Worm (Caenorhabditis elegans) whole organism, early embryonic: Measurements from ENCODE around the gene F11D11.3.

Experiments used
- B0310.2 ChIP-seq: sonication (generic microtip); optimal IDR thresholded peaks from 2 replicates; lab custom pipeline; 2016; ENCODE audit warnings: mild to moderate bottlenecking, missing genetic modification characterization, missing compliant biosample characterization
- F13C5.2 ChIP-seq: sonication (generic microtip); optimal IDR thresholded peaks from 2 replicates; lab custom pipeline; 2017; ENCODE audit warnings: mild to moderate bottlenecking, missing genetic modification characterization, inconsistent platforms, missing compliant biosample characterization
- aly-1 ChIP-seq: sonication (generic microtip); optimal IDR thresholded peaks from 2 replicates; lab custom pipeline; 2016; ENCODE audit warnings: missing genetic modification characterization, missing compliant biosample characterization
- ama-1 ChIP-seq: fragments of 150-350 bp; optimal IDR thresholded peaks from 2 replicates; lab custom pipeline; 2014
- ceh-13 ChIP-seq: fragments of 200-800 bp; sonication (Bioruptor generic); optimal IDR thresholded peaks from 2 replicates; lab custom pipeline; 2018; ENCODE audit warnings: mild to moderate bottlenecking, missing genetic modification characterization, missing compliant biosample characterization
- ceh-36 ChIP-seq: sonication (generic microtip); optimal IDR thresholded peaks from 2 replicates; lab custom pipeline; 2016; ENCODE audit warnings: missing genetic modification characterization, inconsistent platforms, missing compliant biosample characterization
- ets-7 ChIP-seq: sonication (generic microtip); optimal IDR thresholded peaks from 2 replicates; lab custom pipeline; 2016; ENCODE audit warnings: missing genotype, missing genetic modification characterization, missing compliant biosample characterization
- flt-1 ChIP-seq: fragments of 200-800 bp; sonication (Bioruptor generic); IDR thresholded peaks from 2 replicates; pipeline ENCODE4 v1.3.6; 2022; ENCODE audit warnings: missing genetic modification characterization, missing compliant biosample characterization
- hmbx-1 ChIP-seq: sonication (generic microtip); optimal IDR thresholded peaks from 2 replicates; lab custom pipeline; 2016; ENCODE audit warnings: mild to moderate bottlenecking, missing genetic modification characterization, missing compliant biosample characterization
- hmg-4 ChIP-seq: fragments of 200-800 bp; sonication (Bioruptor generic); optimal IDR thresholded peaks from 2 replicates; lab custom pipeline; 2018; ENCODE audit warnings: mild to moderate bottlenecking, missing genetic modification characterization, missing compliant biosample characterization
- hnd-1 ChIP-seq: sonication (generic microtip); optimal IDR thresholded peaks from 2 replicates; lab custom pipeline; 2016; ENCODE audit warnings: missing genetic modification characterization, missing compliant biosample characterization
- pes-1 ChIP-seq: fragments of 200-800 bp; sonication (Bioruptor generic); IDR thresholded peaks from 2 replicates; pipeline ENCODE4 v1.3.6; 2022; ENCODE audit warnings: missing genetic modification reagents, missing genetic modification characterization, missing compliant biosample characterization
- scrt-1 ChIP-seq: fragments of 200-800 bp; sonication (Bioruptor generic); IDR thresholded peaks from 2 replicates; pipeline ENCODE4 v1.3.6; 2022; ENCODE audit warnings: missing genetic modification characterization, missing compliant biosample characterization
- sea-1 ChIP-seq: fragments of 200-800 bp; sonication (Bioruptor generic); conservative IDR thresholded peaks from 2 replicates; pipeline ENCODE4 v1.3.6; 2022; ENCODE audit warnings: missing genetic modification characterization, missing compliant biosample characterization
- tbx-11 ChIP-seq: fragments of 200-800 bp; sonication (Bioruptor generic); IDR thresholded peaks from 2 replicates; pipeline ENCODE4 v1.3.6; 2022; ENCODE audit warnings: missing genetic modification characterization, missing compliant biosample characterization
- tbx-37 ChIP-seq: fragments of 200-800 bp; sonication (Bioruptor generic); conservative IDR thresholded peaks from 2 replicates; pipeline ENCODE4 v1.3.6; 2022; ENCODE audit warnings: missing genetic modification reagents, missing genetic modification characterization, missing compliant biosample characterization
- tra-4 ChIP-seq: sonication (generic microtip); optimal IDR thresholded peaks from 2 replicates; lab custom pipeline; 2017; ENCODE audit warnings: missing genetic modification characterization, missing compliant biosample characterization

The F11D11.3 gene

ce11 chrV:18750445-18750844, 9.6 kb downstream of the F11D11.3 start, which contains the start of the genes F11D11.21 and F11D11.12:
Gene F11D11.21, minus strand, starts transcription at chrV:18750545.
Gene F11D11.12, minus strand, starts transcription at chrV:18750682.
- TF ChIP-seq sea-1 (GFP tag; lab: Robert Waterston, UW) (no peak), tbx-11 (GFP tag; lab: Robert Waterston, UW) (no peak), tbx-37 (GFP tag; lab: Robert Waterston, UW) (no peak), scrt-1 (no peak), ama-1 (lab: Kevin White, UChicago) (no peak), pes-1 (GFP tag; lab: Robert Waterston, UW) (no peak), F13C5.2 (tag; lab: Kevin White, UChicago) (no peak), hmg-4 (GFP tag; lab: Kevin White, UChicago) (no peak)

- TF ChIP-seq ets-7 (tag; lab: Kevin White, UChicago), result no peak
- TF ChIP-seq hmg-4 (GFP tag; lab: Kevin White, UChicago), result no peak
- no peak for TF ChIP-seq aly-1 (tag; lab: Kevin White, UChicago)
- TF ChIP-seq ceh-13 (GFP tag; lab: Kevin White, UChicago), result no peak
- no peak for TF ChIP-seq hnd-1
- TF ChIP-seq F13C5.2 (tag; lab: Kevin White, UChicago), result no peak
Observed at ce11 chrV:18748726-18749125, 11.3 kb downstream of the F11D11.3 start, which contains the start of gene clec-252. Gene clec-252, minus strand, starts transcription at chrV:18748826.

ce11 chrV:18746937-18747660, 13.0 kb downstream of the F11D11.3 start, which contains the start of gene clec-251:
Gene clec-251, minus strand, starts transcription at chrV:18746987.
- TF ChIP-seq flt-1 (GFP tag; lab: Robert Waterston, UW), result no peak
- no peak for TF ChIP-seq aly-1 (tag; lab: Kevin White, UChicago)
- TF ChIP-seq B0310.2, result no peak
- TF ChIP-seq ceh-13 (GFP tag; lab: Kevin White, UChicago), result no peak
- TF ChIP-seq tbx-11 (GFP tag; lab: Robert Waterston, UW), result no peak
- no peak for TF ChIP-seq pes-1 (GFP tag; lab: Robert Waterston, UW)
- no peak for TF ChIP-seq F13C5.2 (tag; lab: Kevin White, UChicago)
- no peak for TF ChIP-seq hnd-1
- no peak for TF ChIP-seq hmg-4 (GFP tag; lab: Kevin White, UChicago)
- no peak for TF ChIP-seq ama-1 (lab: Kevin White, UChicago)
- TF ChIP-seq ets-7 (tag; lab: Kevin White, UChicago), result no peak
- no peak for TF ChIP-seq sea-1 (GFP tag; lab: Robert Waterston, UW)
- no peak for TF ChIP-seq tbx-37 (GFP tag; lab: Robert Waterston, UW)

ce11 chrV:18742108-18742507, 18.0 kb downstream of the F11D11.3 start, which contains the start of gene clec-250:
Gene clec-250, minus strand, starts transcription at chrV:18742208.
- TF ChIP-seq B0310.2 (no peak), sea-1 (GFP tag; lab: Robert Waterston, UW) (no peak), tbx-37 (GFP tag; lab: Robert Waterston, UW) (no peak), aly-1 (tag; lab: Kevin White, UChicago) (no peak), tra-4 (tag; lab: Kevin White, UChicago) (no peak), pes-1 (GFP tag; lab: Robert Waterston, UW) (no peak), ama-1 (lab: Kevin White, UChicago) (no peak), F13C5.2 (tag; lab: Kevin White, UChicago) (no peak), hnd-1 (no peak), ceh-13 (GFP tag; lab: Kevin White, UChicago) (no peak)

- TF ChIP-seq tbx-11 (GFP tag; lab: Robert Waterston, UW) (no peak), tbx-37 (GFP tag; lab: Robert Waterston, UW) (no peak), ceh-36 (no peak), B0310.2 (no peak), tra-4 (tag; lab: Kevin White, UChicago) (no peak), ets-7 (tag; lab: Kevin White, UChicago) (no peak), pes-1 (GFP tag; lab: Robert Waterston, UW) (no peak), ceh-13 (GFP tag; lab: Kevin White, UChicago) (no peak)
Observed at ce11 chrV:18737646-18738045, 22.4 kb downstream of the F11D11.3 start.

ce11 chrV:18734381-18734780, 25.7 kb downstream of the F11D11.3 start, which contains the start of gene scl-20:
Gene scl-20, minus strand, starts transcription at chrV:18734481.
- TF ChIP-seq B0310.2, result no peak
- TF ChIP-seq hmg-4 (GFP tag; lab: Kevin White, UChicago), result no peak
- TF ChIP-seq tbx-11 (GFP tag; lab: Robert Waterston, UW), result no peak
- TF ChIP-seq hnd-1, result no peak
- TF ChIP-seq tra-4 (tag; lab: Kevin White, UChicago), result no peak
- no peak for TF ChIP-seq tbx-37 (GFP tag; lab: Robert Waterston, UW)
- TF ChIP-seq ets-7 (tag; lab: Kevin White, UChicago), result no peak
- TF ChIP-seq sea-1 (GFP tag; lab: Robert Waterston, UW), result no peak
- no peak for TF ChIP-seq flt-1 (GFP tag; lab: Robert Waterston, UW)
- TF ChIP-seq pes-1 (GFP tag; lab: Robert Waterston, UW), result no peak

ce11 chrV:18733942-18734341, 26.1 kb downstream of the F11D11.3 start:
- TF ChIP-seq ets-7 (tag; lab: Kevin White, UChicago) (no peak), ceh-36 (peak; percentile 88)

- TF ChIP-seq tbx-11 (GFP tag; lab: Robert Waterston, UW) (no peak), ceh-36 (no peak), hmbx-1 (tag; lab: Kevin White, UChicago) (no peak), hmg-4 (GFP tag; lab: Kevin White, UChicago) (no peak), flt-1 (GFP tag; lab: Robert Waterston, UW) (no peak), ama-1 (lab: Kevin White, UChicago) (no peak), pes-1 (GFP tag; lab: Robert Waterston, UW) (no peak), tra-4 (tag; lab: Kevin White, UChicago) (no peak), ceh-13 (GFP tag; lab: Kevin White, UChicago) (no peak), aly-1 (tag; lab: Kevin White, UChicago) (no peak), tbx-37 (GFP tag; lab: Robert Waterston, UW) (no peak), scrt-1 (no peak), sea-1 (GFP tag; lab: Robert Waterston, UW) (no peak)
Observed at ce11 chrV:18731579-18732041, 28.5 kb downstream of the F11D11.3 start, which contains the start of the genes asp-18 and scl-19. Gene asp-18, minus strand, starts transcription at chrV:18731679. Gene scl-19, plus strand, starts transcription at chrV:18731991.
